Worm (Caenorhabditis elegans) whole organism, early embryonic: ENCODE data around the gene Y6G8.16.
"Not testable (repeated sequence)": the region's sequence is repeated elsewhere in the genome, so short reads cannot be mapped to it uniquely, and the experiment has no call there.

ENCODE experiments used
- B0310.2 ChIP-seq: sonication (generic microtip); optimal IDR thresholded peaks from 2 replicates; lab custom pipeline; 2016; ENCODE audit warnings: mild to moderate bottlenecking, missing genetic modification characterization, missing compliant biosample characterization
- F13C5.2 ChIP-seq: sonication (generic microtip); optimal IDR thresholded peaks from 2 replicates; lab custom pipeline; 2017; ENCODE audit warnings: mild to moderate bottlenecking, missing genetic modification characterization, inconsistent platforms, missing compliant biosample characterization
- aly-1 ChIP-seq: sonication (generic microtip); optimal IDR thresholded peaks from 2 replicates; lab custom pipeline; 2016; ENCODE audit warnings: missing genetic modification characterization, missing compliant biosample characterization
- ama-1 ChIP-seq: fragments of 150-350 bp; optimal IDR thresholded peaks from 2 replicates; lab custom pipeline; 2014
- ceh-13 ChIP-seq: fragments of 200-800 bp; sonication (Bioruptor generic); optimal IDR thresholded peaks from 2 replicates; lab custom pipeline; 2018; ENCODE audit warnings: mild to moderate bottlenecking, missing genetic modification characterization, missing compliant biosample characterization
- ceh-36 ChIP-seq: sonication (generic microtip); optimal IDR thresholded peaks from 2 replicates; lab custom pipeline; 2016; ENCODE audit warnings: missing genetic modification characterization, inconsistent platforms, missing compliant biosample characterization
- ets-7 ChIP-seq: sonication (generic microtip); optimal IDR thresholded peaks from 2 replicates; lab custom pipeline; 2016; ENCODE audit warnings: missing genotype, missing genetic modification characterization, missing compliant biosample characterization
- flt-1 ChIP-seq: fragments of 200-800 bp; sonication (Bioruptor generic); IDR thresholded peaks from 2 replicates; pipeline ENCODE4 v1.3.6; 2022; ENCODE audit warnings: missing genetic modification characterization, missing compliant biosample characterization
- hmbx-1 ChIP-seq: sonication (generic microtip); optimal IDR thresholded peaks from 2 replicates; lab custom pipeline; 2016; ENCODE audit warnings: mild to moderate bottlenecking, missing genetic modification characterization, missing compliant biosample characterization
- hmg-4 ChIP-seq: fragments of 200-800 bp; sonication (Bioruptor generic); optimal IDR thresholded peaks from 2 replicates; lab custom pipeline; 2018; ENCODE audit warnings: mild to moderate bottlenecking, missing genetic modification characterization, missing compliant biosample characterization
- hnd-1 ChIP-seq: sonication (generic microtip); optimal IDR thresholded peaks from 2 replicates; lab custom pipeline; 2016; ENCODE audit warnings: missing genetic modification characterization, missing compliant biosample characterization
- pes-1 ChIP-seq: fragments of 200-800 bp; sonication (Bioruptor generic); IDR thresholded peaks from 2 replicates; pipeline ENCODE4 v1.3.6; 2022; ENCODE audit warnings: missing genetic modification reagents, missing genetic modification characterization, missing compliant biosample characterization
- scrt-1 ChIP-seq: fragments of 200-800 bp; sonication (Bioruptor generic); IDR thresholded peaks from 2 replicates; pipeline ENCODE4 v1.3.6; 2022; ENCODE audit warnings: missing genetic modification characterization, missing compliant biosample characterization
- sea-1 ChIP-seq: fragments of 200-800 bp; sonication (Bioruptor generic); conservative IDR thresholded peaks from 2 replicates; pipeline ENCODE4 v1.3.6; 2022; ENCODE audit warnings: missing genetic modification characterization, missing compliant biosample characterization
- tbx-11 ChIP-seq: fragments of 200-800 bp; sonication (Bioruptor generic); IDR thresholded peaks from 2 replicates; pipeline ENCODE4 v1.3.6; 2022; ENCODE audit warnings: missing genetic modification characterization, missing compliant biosample characterization
- tbx-37 ChIP-seq: fragments of 200-800 bp; sonication (Bioruptor generic); conservative IDR thresholded peaks from 2 replicates; pipeline ENCODE4 v1.3.6; 2022; ENCODE audit warnings: missing genetic modification reagents, missing genetic modification characterization, missing compliant biosample characterization
- tra-4 ChIP-seq: sonication (generic microtip); optimal IDR thresholded peaks from 2 replicates; lab custom pipeline; 2017; ENCODE audit warnings: missing genetic modification characterization, missing compliant biosample characterization

Gene Y6G8.16

DNA sequence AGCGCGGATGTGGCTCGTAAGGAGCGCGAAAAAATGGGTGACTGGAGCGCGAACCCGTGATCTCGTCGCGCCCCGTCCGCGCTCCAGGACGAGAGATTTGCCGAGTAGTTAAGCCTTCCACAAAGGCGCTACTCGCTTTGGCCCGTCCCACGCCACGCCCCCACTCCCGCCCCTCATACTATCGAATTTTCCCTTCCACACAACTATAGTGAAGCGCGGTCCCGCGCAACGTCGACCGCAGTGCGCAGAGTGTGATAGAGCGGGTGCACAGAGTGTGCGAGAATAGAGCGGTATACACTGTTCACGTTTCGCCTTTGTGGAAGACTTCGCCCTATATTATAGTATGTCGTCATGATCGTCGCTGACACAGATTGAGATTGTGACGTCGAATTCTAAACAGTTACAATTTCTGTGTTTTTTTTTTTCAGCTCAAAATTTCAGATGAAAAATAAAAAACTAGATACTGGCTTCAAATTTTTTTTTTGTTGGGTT is 21.8 kb upstream of the Y6G8.16 start, which contains the start of gene fbxa-133:
fbxa-133 (plus strand) TSS at position 442 of the 492 bp plus-strand sequence.
- TF ChIP-seq hnd-1 (tag; lab: Kevin White, UChicago); hmg-4 (GFP tag; lab: Kevin White, UChicago); ceh-13 (GFP tag; lab: Kevin White, UChicago): not testable (repeated sequence)

DNA sequence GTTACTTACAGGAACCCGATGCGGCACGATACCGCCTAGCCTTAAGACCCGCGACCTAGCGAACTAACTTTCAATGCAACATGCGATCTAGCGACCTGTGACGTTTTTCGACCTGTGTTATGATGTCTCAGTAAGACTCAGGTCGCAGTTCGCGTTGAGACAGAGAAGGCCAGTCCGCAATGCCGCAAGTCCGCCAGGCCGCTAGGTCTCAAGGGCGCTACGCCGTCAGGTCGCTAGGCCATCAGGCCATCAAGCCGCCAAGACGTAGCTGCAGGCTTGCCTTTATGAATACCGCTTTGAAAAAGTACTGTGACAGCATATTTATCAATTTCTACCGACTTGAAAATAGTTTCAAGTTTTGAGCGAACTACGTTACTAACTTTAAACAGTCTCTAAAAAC is 10.5 kb upstream of the Y6G8.16 start:
- no peak for TF ChIP-seq ama-1
- no peak for TF ChIP-seq aly-1
- TF ChIP-seq sea-1 (GFP tag; lab: Robert Waterston, UW) = no peak
- no peak for TF ChIP-seq ets-7 (tag; lab: Kevin White, UChicago)
- no peak for TF ChIP-seq tra-4 (tag; lab: Kevin White, UChicago)
- TF ChIP-seq ceh-13 (GFP tag; lab: Kevin White, UChicago) = no peak
- no peak for TF ChIP-seq pes-1 (GFP tag; lab: Robert Waterston, UW)
- no peak for TF ChIP-seq flt-1
- no peak for TF ChIP-seq B0310.2 (tag; lab: Kevin White, UChicago)
- TF ChIP-seq hmg-4 (GFP tag; lab: Kevin White, UChicago) = no peak
- no peak for TF ChIP-seq ceh-36 (tag; lab: Kevin White, UChicago)
- no peak for TF ChIP-seq scrt-1
- no peak for TF ChIP-seq hmbx-1 (tag; lab: Kevin White, UChicago)
- no peak for TF ChIP-seq tbx-37
- no peak for TF ChIP-seq hnd-1 (tag; lab: Kevin White, UChicago)

DNA sequence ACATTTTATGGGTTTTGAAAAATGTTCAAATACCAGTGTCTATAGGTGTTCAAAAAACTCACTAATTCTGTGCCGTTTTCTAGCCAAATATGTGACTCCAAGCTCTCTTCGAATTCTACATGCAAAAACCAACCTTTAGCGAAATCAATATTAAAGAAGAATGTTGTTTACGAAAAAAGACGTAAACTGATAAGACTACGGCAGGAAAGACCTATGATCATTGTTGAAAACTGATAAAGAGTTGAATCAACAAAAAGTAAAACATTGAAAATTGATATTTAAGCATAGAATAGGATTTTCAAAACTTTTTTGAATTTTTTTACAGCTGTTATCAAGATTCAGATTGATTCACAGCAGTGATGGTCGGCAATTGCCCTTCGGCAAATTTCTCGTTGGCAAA is 7.3 kb upstream of the Y6G8.16 start, which contains the start of gene Y6G8.2:
Y6G8.2 (minus strand) TSS at position 147 of the 400 bp plus-strand sequence.
- TF ChIP-seq tra-4 (tag; lab: Kevin White, UChicago) = no peak
- TF ChIP-seq ets-7 (tag; lab: Kevin White, UChicago) = no peak
- no peak for TF ChIP-seq pes-1 (GFP tag; lab: Robert Waterston, UW)
- TF ChIP-seq B0310.2 (tag; lab: Kevin White, UChicago) = no peak
- no peak for TF ChIP-seq hmg-4 (GFP tag; lab: Kevin White, UChicago)
- no peak for TF ChIP-seq ceh-36 (tag; lab: Kevin White, UChicago)

DNA sequence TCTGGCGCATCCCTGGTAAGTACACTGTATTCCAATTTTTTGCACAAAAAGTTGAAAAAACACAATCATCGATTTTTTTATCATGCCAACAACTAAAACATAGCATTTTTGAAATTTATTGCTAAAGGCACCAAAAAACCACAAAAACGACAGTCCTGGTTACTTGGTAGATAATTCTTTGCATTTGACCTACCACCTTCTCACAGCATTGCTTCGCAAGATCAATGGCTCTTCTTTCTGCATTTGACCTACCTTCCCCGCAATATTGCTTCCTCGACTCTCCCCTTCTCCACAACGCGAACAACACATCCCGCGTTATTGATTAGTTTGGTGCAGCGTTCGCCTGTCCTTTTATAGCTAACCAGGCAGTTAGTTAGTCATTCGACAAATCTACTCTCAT is 4.6 kb upstream of the Y6G8.16 start, which contains the start of gene ztf-25:
ztf-25 (plus strand) TSS at position 301 of the 400 bp plus-strand sequence.
- TF ChIP-seq tbx-37 = no peak
- TF ChIP-seq hmg-4 (GFP tag; lab: Kevin White, UChicago) = no peak
- TF ChIP-seq F13C5.2 = no peak
- TF ChIP-seq scrt-1 = no peak
- TF ChIP-seq flt-1 = no peak
- TF ChIP-seq ceh-36 (tag; lab: Kevin White, UChicago) = no peak
- no peak for TF ChIP-seq pes-1 (GFP tag; lab: Robert Waterston, UW)
- no peak for TF ChIP-seq hmbx-1 (tag; lab: Kevin White, UChicago)
- no peak for TF ChIP-seq ceh-13 (GFP tag; lab: Kevin White, UChicago)
- TF ChIP-seq sea-1 (GFP tag; lab: Robert Waterston, UW) = no peak
- TF ChIP-seq ama-1 = no peak
- TF ChIP-seq tbx-11 = no peak
- TF ChIP-seq tra-4 (tag; lab: Kevin White, UChicago) = no peak
- TF ChIP-seq hnd-1 (tag; lab: Kevin White, UChicago) = no peak
- TF ChIP-seq ets-7 (tag; lab: Kevin White, UChicago) = no peak
- no peak for TF ChIP-seq aly-1
- no peak for TF ChIP-seq B0310.2 (tag; lab: Kevin White, UChicago)

DNA sequence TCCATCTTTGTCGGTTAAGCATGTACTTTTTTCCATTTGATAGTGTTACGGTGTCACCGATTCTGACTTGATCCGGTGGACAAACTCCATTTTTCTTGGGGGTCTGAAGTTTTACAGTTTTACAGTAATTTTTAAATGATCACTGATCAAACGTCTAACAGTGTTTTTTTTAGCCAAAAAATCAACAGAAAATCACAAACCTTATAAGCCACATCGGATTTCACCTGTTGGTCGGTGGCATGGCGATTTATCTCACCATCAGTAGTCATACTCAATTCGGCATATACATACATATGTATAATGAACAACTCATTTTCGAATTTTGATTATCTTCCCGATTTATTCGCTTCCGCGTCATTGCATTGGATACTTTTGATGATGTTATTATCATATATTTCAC is 1.6 kb downstream of the Y6G8.16 start, which contains the start of gene srz-91:
srz-91 (plus strand) TSS at position 301 of the 400 bp plus-strand sequence.
- TF ChIP-seq B0310.2 (tag; lab: Kevin White, UChicago) (no peak), sea-1 (GFP tag; lab: Robert Waterston, UW) (no peak), ama-1 (no peak), ceh-36 (tag; lab: Kevin White, UChicago) (no peak), hmg-4 (GFP tag; lab: Kevin White, UChicago) (no peak)

DNA sequence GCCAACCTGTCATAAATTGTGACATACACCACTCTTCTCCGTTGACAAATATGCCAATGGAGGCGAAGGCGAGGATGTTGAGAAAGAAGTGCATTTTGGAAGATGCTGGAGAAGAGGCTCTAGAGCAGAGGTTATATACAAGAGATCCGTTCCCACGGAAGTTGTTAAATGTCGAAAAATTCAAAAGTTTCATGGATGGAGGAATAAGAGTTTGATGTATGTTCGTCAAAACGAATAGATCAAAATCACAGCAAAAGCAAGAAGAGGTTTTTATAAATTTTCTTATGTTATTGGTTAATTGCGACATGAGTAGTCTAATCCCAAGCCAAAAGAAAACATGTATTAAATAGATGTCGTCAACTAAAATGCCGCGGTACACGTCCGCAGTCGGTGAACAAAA is 4.4 kb downstream of the Y6G8.16 start, which contains the start of gene Y6G8.15:
Y6G8.15 (minus strand) TSS at position 101 of the 400 bp plus-strand sequence.
- not testable (repeated sequence) for TF ChIP-seq ceh-13 (GFP tag; lab: Kevin White, UChicago); hmg-4 (GFP tag; lab: Kevin White, UChicago); tbx-37

DNA sequence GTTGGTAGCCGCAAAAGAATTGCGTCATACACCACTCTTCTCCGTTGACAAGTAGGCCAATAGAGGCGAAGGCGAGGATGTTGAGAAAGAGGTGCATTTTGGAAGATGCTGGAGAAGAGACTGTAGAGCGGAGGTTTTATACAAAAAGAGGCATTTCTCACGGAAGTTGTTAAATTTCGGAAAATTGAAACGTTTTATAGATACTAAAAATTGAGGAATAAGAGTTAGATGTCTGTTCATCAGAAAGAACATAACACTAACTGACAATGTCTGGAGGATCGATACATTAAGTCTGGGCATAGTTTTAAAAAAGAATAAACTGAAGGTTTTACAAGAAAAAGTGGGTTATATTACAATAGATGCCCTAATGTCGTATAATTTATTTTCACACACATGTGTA is 8.1 kb downstream of the Y6G8.16 start, which contains the start of gene Y6G8.14:
Y6G8.14 (minus strand) TSS at position 101 of the 400 bp plus-strand sequence.
- TF ChIP-seq tra-4 (tag; lab: Kevin White, UChicago) (no peak), hmg-4 (GFP tag; lab: Kevin White, UChicago) (no peak), flt-1 (no peak), sea-1 (GFP tag; lab: Robert Waterston, UW) (no peak), B0310.2 (tag; lab: Kevin White, UChicago) (no peak), hnd-1 (tag; lab: Kevin White, UChicago) (no peak), hmbx-1 (tag; lab: Kevin White, UChicago) (no peak)

DNA sequence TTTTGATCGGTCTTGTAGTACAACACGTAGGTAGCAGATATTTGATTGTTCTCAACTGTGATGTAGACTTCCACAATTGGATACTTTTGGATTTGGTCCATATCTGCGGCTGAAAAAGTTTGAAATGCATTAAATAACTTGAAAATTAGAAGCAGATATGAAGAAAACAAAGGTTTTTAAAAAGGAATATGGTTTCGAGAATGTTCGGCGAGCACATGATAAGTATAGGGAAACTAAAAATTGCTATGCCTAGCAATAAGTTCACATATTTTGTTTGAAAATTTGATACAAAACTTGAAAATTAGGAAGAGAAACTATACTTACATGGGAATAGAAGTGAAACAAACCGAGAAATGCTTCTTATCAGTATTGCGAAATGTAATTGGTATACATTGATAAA is 9.5 kb downstream of the Y6G8.16 start, which contains the start of gene Y6G8.5:
Y6G8.5 (minus strand) TSS at position 101 of the 400 bp plus-strand sequence.
- TF ChIP-seq hnd-1 (tag; lab: Kevin White, UChicago) (no peak), ceh-36 (tag; lab: Kevin White, UChicago) (no peak), tbx-11 (no peak), B0310.2 (tag; lab: Kevin White, UChicago) (no peak), ets-7 (tag; lab: Kevin White, UChicago) (no peak), flt-1 (no peak), tra-4 (tag; lab: Kevin White, UChicago) (no peak), scrt-1 (no peak), ama-1 (no peak), F13C5.2 (no peak), hmg-4 (GFP tag; lab: Kevin White, UChicago) (no peak), tbx-37 (no peak), ceh-13 (GFP tag; lab: Kevin White, UChicago) (no peak), hmbx-1 (tag; lab: Kevin White, UChicago) (no peak), aly-1 (no peak), sea-1 (GFP tag; lab: Robert Waterston, UW) (no peak), pes-1 (GFP tag; lab: Robert Waterston, UW) (no peak)
